Worm (Caenorhabditis elegans) whole organism, L2 larva: ENCODE results near the gene Y54G2A.36.

Experiments
- C34F6.9 ChIP-seq: fragments of 150-350 bp; optimal IDR thresholded peaks from 2 replicates; lab custom pipeline; 2014; ENCODE audit warnings: missing biosample characterization, missing genetic modification characterization
- F13H6.1 ChIP-seq: sonication (generic microtip); optimal IDR thresholded peaks from 2 replicates; lab custom pipeline; 2016; ENCODE audit warnings: missing genetic modification characterization, missing compliant biosample characterization
- R02D3.7 ChIP-seq: fragments of 150-350 bp; optimal IDR thresholded peaks from 2 replicates; lab custom pipeline; 2014; ENCODE audit warnings: missing biosample characterization, missing genetic modification characterization
- Y55F3AM.14 ChIP-seq: fragments of 200-800 bp; sonication (Bioruptor generic); optimal IDR thresholded peaks from 2 replicates; lab custom pipeline; 2018; ENCODE audit warnings: mild to moderate bottlenecking, missing genetic modification characterization, missing compliant biosample characterization
- ZK546.5 ChIP-seq: sonication (generic microtip); optimal IDR thresholded peaks from 2 replicates; lab custom pipeline; 2017; ENCODE audit warnings: missing biosample characterization, missing genetic modification characterization
- alr-1 ChIP-seq: fragments of 150-350 bp; optimal IDR thresholded peaks from 2 replicates; lab custom pipeline; 2014; ENCODE audit warnings: missing biosample characterization, missing genetic modification characterization
- aly-2 ChIP-seq: fragments of 150-350 bp; optimal IDR thresholded peaks from 2 replicates; lab custom pipeline; 2014; ENCODE audit warnings: missing biosample characterization, missing genetic modification characterization
- ama-1 ChIP-seq: fragments of 150-350 bp; optimal IDR thresholded peaks from 2 replicates; lab custom pipeline; 2018; ENCODE audit warnings: inconsistent platforms
- blmp-1 ChIP-seq: sonication (generic microtip); optimal IDR thresholded peaks from 2 replicates; lab custom pipeline; 2017; ENCODE audit warnings: missing genetic modification characterization, mild to moderate bottlenecking, missing compliant biosample characterization, antibody characterized with exemption, moderate library complexity; ENCODE audit not compliant: insufficient read depth
- ceh-16 ChIP-seq: fragments of 150-350 bp; optimal IDR thresholded peaks from 2 replicates; lab custom pipeline; 2014; ENCODE audit warnings: missing biosample characterization, missing genetic modification characterization
- ceh-82 ChIP-seq: fragments of 150-350 bp; optimal IDR thresholded peaks from 2 replicates; lab custom pipeline; 2014; ENCODE audit warnings: missing biosample characterization, missing genetic modification characterization
- crh-2 ChIP-seq: sonication (generic microtip); optimal IDR thresholded peaks from 2 replicates; lab custom pipeline; 2017; ENCODE audit warnings: missing biosample characterization, missing genetic modification characterization
- dmd-4 ChIP-seq: sonication (generic microtip); optimal IDR thresholded peaks from 2 replicates; lab custom pipeline; 2017; ENCODE audit warnings: missing biosample characterization, missing genetic modification characterization
- egl-27 ChIP-seq: sonication (generic microtip); optimal IDR thresholded peaks from 3 replicates; lab custom pipeline; 2017; ENCODE audit warnings: missing biosample characterization, missing genetic modification reagents, missing genetic modification characterization
- elt-1 ChIP-seq: fragments of 150-350 bp; optimal IDR thresholded peaks from 2 replicates; lab custom pipeline; 2014; ENCODE audit warnings: missing biosample characterization, missing genetic modification characterization
- elt-3 ChIP-seq: sonication (generic microtip); optimal IDR thresholded peaks from 2 replicates; lab custom pipeline; 2017; ENCODE audit warnings: missing biosample characterization, missing genetic modification characterization
- fos-1 ChIP-seq: fragments of 150-350 bp; optimal IDR thresholded peaks from 2 replicates; lab custom pipeline; 2014; ENCODE audit warnings: missing biosample characterization, missing genetic modification characterization
- lin-11 ChIP-seq: fragments of 150-350 bp; sonication (generic microtip); optimal IDR thresholded peaks from 2 replicates; lab custom pipeline; 2014; ENCODE audit warnings: missing biosample characterization, missing genetic modification characterization, inconsistent platforms, mixed read lengths
- lin-13 ChIP-seq: fragments of 150-350 bp; optimal IDR thresholded peaks from 2 replicates; lab custom pipeline; 2014; ENCODE audit warnings: missing biosample characterization, missing genetic modification reagents, missing genetic modification characterization
- lsy-2 ChIP-seq, 2 experiments: fragments of 150-350 bp in 1 of 2; sonication (generic microtip) in 1 of 2; optimal IDR thresholded peaks; 2 replicates each; lab custom pipeline; 2014 to 2017; ENCODE audit warnings: missing biosample characterization in 2 of 2, missing genetic modification characterization in 2 of 2
- mbf-1 ChIP-seq: sonication (generic microtip); optimal IDR thresholded peaks from 2 replicates; lab custom pipeline; 2017; ENCODE audit warnings: missing biosample characterization, missing genetic modification characterization
- mdl-1 ChIP-seq, 2 experiments: fragments of 150-350 bp in 1 of 2; sonication (generic microtip) in 1 of 2; optimal IDR thresholded peaks; 2 replicates each; lab custom pipeline; 2017; ENCODE audit warnings: missing biosample characterization in 2 of 2, missing genetic modification characterization in 2 of 2
- nhr-10 ChIP-seq: sonication (generic microtip); optimal IDR thresholded peaks from 2 replicates; lab custom pipeline; 2017; ENCODE audit warnings: missing biosample characterization, missing genetic modification characterization
- nhr-11 ChIP-seq: fragments of 150-350 bp; optimal IDR thresholded peaks from 2 replicates; lab custom pipeline; 2014; ENCODE audit warnings: missing biosample characterization, missing genetic modification characterization
- nhr-12 ChIP-seq: fragments of 150-350 bp; optimal IDR thresholded peaks from 2 replicates; lab custom pipeline; 2014; ENCODE audit warnings: missing biosample characterization, missing genetic modification characterization
- nhr-129 ChIP-seq: fragments of 150-350 bp; optimal IDR thresholded peaks from 2 replicates; lab custom pipeline; 2014; ENCODE audit warnings: missing biosample characterization, missing genetic modification characterization
- nhr-21 ChIP-seq: fragments of 150-350 bp; optimal IDR thresholded peaks from 2 replicates; lab custom pipeline; 2014; ENCODE audit warnings: missing biosample characterization, missing genetic modification characterization
- nhr-23 ChIP-seq: fragments of 150-350 bp; optimal IDR thresholded peaks from 2 replicates; lab custom pipeline; 2014; ENCODE audit warnings: missing biosample characterization, missing genetic modification reagents, missing genetic modification characterization
- nhr-237 ChIP-seq: fragments of 150-350 bp; optimal IDR thresholded peaks from 2 replicates; lab custom pipeline; 2014; ENCODE audit warnings: missing biosample characterization, missing genetic modification characterization
- nhr-25 ChIP-seq: fragments of 150-350 bp; sonication (generic microtip); optimal IDR thresholded peaks from 3 replicates; lab custom pipeline; 2014; ENCODE audit warnings: missing biosample characterization, missing genetic modification characterization
- nhr-77 ChIP-seq: fragments of 150-350 bp; optimal IDR thresholded peaks from 2 replicates; lab custom pipeline; 2014; ENCODE audit warnings: missing biosample characterization, missing genetic modification characterization
- peb-1 ChIP-seq: fragments of 150-350 bp; optimal IDR thresholded peaks from 2 replicates; lab custom pipeline; 2014; ENCODE audit warnings: missing biosample characterization, missing genetic modification characterization
- sem-4 ChIP-seq: fragments of 150-350 bp; optimal IDR thresholded peaks from 2 replicates; lab custom pipeline; 2014; ENCODE audit warnings: missing biosample characterization, missing genetic modification reagents, missing genetic modification characterization
- skn-1 ChIP-seq: sonication (generic microtip); optimal IDR thresholded peaks from 2 replicates; lab custom pipeline; 2017; ENCODE audit warnings: missing biosample characterization, missing genetic modification characterization
- sma-9 ChIP-seq, 2 experiments: fragments of 150-350 bp in 1 of 2; sonication (generic microtip) in 1 of 2; optimal IDR thresholded peaks; 2 replicates each; lab custom pipeline; 2014 to 2016; ENCODE audit warnings: missing genetic modification characterization in 2 of 2, mild to moderate bottlenecking in 1 of 2, missing biosample characterization in 1 of 2, missing compliant biosample characterization in 1 of 2, missing genetic modification reagents in 1 of 2, moderate library complexity in 1 of 2
- unc-39 ChIP-seq: fragments of 150-350 bp; optimal IDR thresholded peaks from 2 replicates; lab custom pipeline; 2014; ENCODE audit warnings: missing biosample characterization, missing genetic modification characterization
- unc-55 ChIP-seq: fragments of 150-350 bp; sonication (generic microtip); optimal IDR thresholded peaks from 3 replicates; lab custom pipeline; 2014; ENCODE audit warnings: missing biosample characterization, missing genetic modification reagents, missing genetic modification characterization
- unc-62 ChIP-seq: fragments of 150-350 bp; optimal IDR thresholded peaks from 2 replicates; lab custom pipeline; 2014; ENCODE audit warnings: missing biosample characterization, missing genetic modification reagents, missing genetic modification characterization
- zag-1 ChIP-seq: fragments of 150-350 bp; optimal IDR thresholded peaks from 2 replicates; lab custom pipeline; 2014; ENCODE audit warnings: missing biosample characterization, missing genetic modification characterization
- ztf-1 ChIP-seq: fragments of 200-800 bp; sonication (Bioruptor generic); conservative IDR thresholded peaks from 2 replicates; pipeline ENCODE4 v1.3.6; 2022; ENCODE audit warnings: missing genetic modification characterization, missing compliant biosample characterization
- ztf-11 ChIP-seq: sonication (generic microtip); optimal IDR thresholded peaks from 2 replicates; lab custom pipeline; 2017; ENCODE audit warnings: missing biosample characterization, missing genetic modification characterization
- ztf-4 ChIP-seq: fragments of 150-350 bp; optimal IDR thresholded peaks from 2 replicates; lab custom pipeline; 2014; ENCODE audit warnings: missing biosample characterization, missing genetic modification characterization

Gene Y54G2A.36

ce11 chrIV:2886655-2887054, 10.8 kb upstream of the Y54G2A.36 start, which contains the start of gene dml-1:
dml-1 (plus strand) TSS chrIV:2886955.
- TF ChIP-seq lin-11 (no peak), C34F6.9 (tag; lab: Kevin White, UChicago) (no peak), nhr-23 (tag; lab: Kevin White, UChicago) (no peak)

- TF ChIP-seq ceh-82 (tag; lab: Kevin White, UChicago), result no peak
- TF ChIP-seq nhr-25 (tag; lab: Kevin White, UChicago), result no peak
- no peak for TF ChIP-seq peb-1 (tag; lab: Kevin White, UChicago)
- TF ChIP-seq crh-2 (tag; lab: Kevin White, UChicago), result no peak
- TF ChIP-seq aly-2 (tag; lab: Kevin White, UChicago), result no peak
Observed at ce11 chrIV:2887245-2887644, 10.2 kb upstream of the Y54G2A.36 start.

- no peak for TF ChIP-seq ama-1
- no peak for TF ChIP-seq nhr-25 (tag; lab: Kevin White, UChicago)
- no peak for TF ChIP-seq C34F6.9 (tag; lab: Kevin White, UChicago)
- TF ChIP-seq nhr-237 (tag; lab: Kevin White, UChicago), result no peak
- TF ChIP-seq nhr-12 (tag; lab: Kevin White, UChicago), result no peak
- TF ChIP-seq sma-9 (GFP tag; optimal IDR thresholded peaks at IDR 0.05; lab: Kevin White, UChicago), result no peak
- TF ChIP-seq sma-9 (tag; optimal IDR thresholded peaks at IDR 0.05; lab: Kevin White, UChicago), result no peak
- no peak for TF ChIP-seq egl-27 (tag; lab: Kevin White, UChicago)
- TF ChIP-seq aly-2 (tag; lab: Kevin White, UChicago), result no peak
- TF ChIP-seq crh-2 (tag; lab: Kevin White, UChicago), result no peak
- no peak for TF ChIP-seq elt-1
- no peak for TF ChIP-seq ceh-16 (tag; lab: Kevin White, UChicago)
- no peak for TF ChIP-seq ztf-1 (GFP tag; lab: Robert Waterston, UW)
- no peak for TF ChIP-seq ztf-11
- no peak for TF ChIP-seq R02D3.7 (tag; lab: Kevin White, UChicago)
- no peak for TF ChIP-seq F13H6.1 (tag; lab: Kevin White, UChicago)
- no peak for TF ChIP-seq mbf-1 (tag; lab: Kevin White, UChicago)
- TF ChIP-seq elt-3 (tag; lab: Kevin White, UChicago), result no peak
- TF ChIP-seq nhr-10, result no peak
- TF ChIP-seq ceh-82 (tag; lab: Kevin White, UChicago), result no peak
- TF ChIP-seq, all 48 proteins: peak for 0
Observed at ce11 chrIV:2888496-2889101, 8.9 kb upstream of the Y54G2A.36 start.

- no peak for TF ChIP-seq lin-11
- TF ChIP-seq mbf-1 (tag; lab: Kevin White, UChicago), result no peak
- no peak for TF ChIP-seq alr-1
- no peak for TF ChIP-seq ztf-4 (tag; lab: Kevin White, UChicago)
- TF ChIP-seq unc-39 (tag; lab: Kevin White, UChicago), result no peak
- TF ChIP-seq crh-2 (tag; lab: Kevin White, UChicago), result peak; percentile 64
- no peak for TF ChIP-seq mdl-1 (tag; optimal IDR thresholded peaks at IDR 0.05; lab: Kevin White, UChicago)
- TF ChIP-seq C34F6.9 (tag; lab: Kevin White, UChicago), result peak; percentile 71
- TF ChIP-seq nhr-10, result no peak
- TF ChIP-seq F13H6.1 (tag; lab: Kevin White, UChicago), result no peak
- TF ChIP-seq ceh-16 (tag; lab: Kevin White, UChicago), result no peak
- no peak for TF ChIP-seq elt-1
- no peak for TF ChIP-seq skn-1 (tag; lab: Kevin White, UChicago)
- TF ChIP-seq nhr-77 (tag; lab: Kevin White, UChicago), result no peak
- TF ChIP-seq egl-27 (tag; lab: Kevin White, UChicago), result no peak
- TF ChIP-seq ceh-82 (tag; lab: Kevin White, UChicago), result no peak
- no peak for TF ChIP-seq dmd-4
- TF ChIP-seq R02D3.7 (tag; lab: Kevin White, UChicago), result no peak
- TF ChIP-seq nhr-23 (tag; lab: Kevin White, UChicago), result no peak
- TF ChIP-seq nhr-21 (tag; lab: Kevin White, UChicago), result peak; percentile 7
- no peak for TF ChIP-seq nhr-12 (tag; lab: Kevin White, UChicago)
- TF ChIP-seq unc-62 (GFP tag; lab: Kevin White, UChicago), result no peak
- peak; percentile 73 for TF ChIP-seq lin-13
- no peak for TF ChIP-seq aly-2 (tag; lab: Kevin White, UChicago)
- no peak for TF ChIP-seq nhr-237 (tag; lab: Kevin White, UChicago)
- TF ChIP-seq fos-1 (tag; lab: Kevin White, UChicago), result peak; percentile 3
- no peak for TF ChIP-seq ZK546.5
- TF ChIP-seq nhr-129 (tag; lab: Kevin White, UChicago), result peak; percentile 64
- no peak for TF ChIP-seq ztf-1 (GFP tag; lab: Robert Waterston, UW)
- TF ChIP-seq sem-4 (tag; lab: Kevin White, UChicago), result no peak
- no peak for TF ChIP-seq elt-3 (tag; lab: Kevin White, UChicago)
- no peak for TF ChIP-seq zag-1 (tag; lab: Kevin White, UChicago)
- no peak for TF ChIP-seq nhr-11 (tag; lab: Kevin White, UChicago)
- no peak for TF ChIP-seq Y55F3AM.14 (GFP tag; lab: Kevin White, UChicago)
- TF ChIP-seq nhr-25 (tag; lab: Kevin White, UChicago), result peak; percentile 35
- no peak for TF ChIP-seq blmp-1 (tag; lab: Kevin White, UChicago)
- TF ChIP-seq unc-55, result peak; percentile 87
- peak; percentile 52 to 79 for TF ChIP-seq lsy-2 (tag; optimal IDR thresholded peaks at IDR 0.05; lab: Kevin White, UChicago)
- TF ChIP-seq peb-1 (tag; lab: Kevin White, UChicago), result no peak
Observed at ce11 chrIV:2890401-2890952, 7.0 kb upstream of the Y54G2A.36 start, which contains the start of the genes nprt-1 and dib-1. nprt-1 (minus strand) TSS chrIV:2890451. dib-1 (plus strand) TSS chrIV:2890882.
